Fruit fly (Drosophila melanogaster) whole organism, embryonic: ENCODE results near the gene CG31278.

Experiments
- Aef1 ChIP-seq: fragments of 200-800 bp; sonication (Bioruptor generic); IDR thresholded peaks from 3 replicates; pipeline ENCODE4 v1.3.6; 2022; ENCODE audit warnings: missing biosample characterization, missing genetic modification characterization
- Atf-2 ChIP-seq: fragments of 200-800 bp; sonication (Bioruptor generic); optimal IDR thresholded peaks from 2 replicates; lab custom pipeline; 2016; ENCODE audit warnings: missing biosample characterization, missing genetic modification characterization
- CG11504 ChIP-seq: fragments of 200-800 bp; sonication (Bioruptor generic); optimal IDR thresholded peaks from 3 replicates; lab custom pipeline; 2019; ENCODE audit warnings: missing biosample characterization, mild to moderate bottlenecking, missing genetic modification characterization, moderate library complexity
- CG12299 ChIP-seq: fragments of 200-800 bp; sonication (Bioruptor generic); optimal IDR thresholded peaks from 2 replicates; lab custom pipeline; 2018; ENCODE audit warnings: missing biosample characterization, mild to moderate bottlenecking, missing genetic modification characterization
- CG13287 ChIP-seq: fragments of 200-800 bp; sonication (Bioruptor generic); IDR thresholded peaks from 2 replicates; pipeline ENCODE4 v1.3.6; 2022; ENCODE audit warnings: missing biosample characterization, missing genetic modification characterization; ENCODE audit not compliant: partially characterized antibody
- CG13296 ChIP-seq: fragments of 200-800 bp; sonication (Bioruptor generic); optimal IDR thresholded peaks from 3 replicates; lab custom pipeline; 2018; ENCODE audit warnings: missing biosample characterization, mild to moderate bottlenecking, missing genetic modification characterization
- CG1832 ChIP-seq: fragments of 200-800 bp; sonication (Bioruptor generic); optimal IDR thresholded peaks from 2 replicates; lab custom pipeline; 2017; ENCODE audit warnings: missing biosample characterization, mild to moderate bottlenecking, missing genetic modification characterization, inconsistent platforms
- CG2199 ChIP-seq: fragments of 200-800 bp; sonication (Bioruptor generic); IDR thresholded peaks from 3 replicates; pipeline ENCODE4 v1.3.6; 2022; ENCODE audit warnings: missing biosample characterization, missing genetic modification characterization
- CG2202 ChIP-seq: fragments of 200-800 bp; sonication (Bioruptor generic); optimal IDR thresholded peaks from 2 replicates; lab custom pipeline; 2018; ENCODE audit warnings: missing biosample characterization, mild to moderate bottlenecking, missing genetic modification characterization
- CG2875 ChIP-seq: fragments of 200-800 bp; sonication (Bioruptor generic); optimal IDR thresholded peaks from 2 replicates; lab custom pipeline; 2017; ENCODE audit warnings: missing biosample characterization, mild to moderate bottlenecking, missing genetic modification characterization, missing genetic modification reagents
- CG3065 ChIP-seq: fragments of 200-800 bp; sonication (Bioruptor generic); optimal IDR thresholded peaks from 2 replicates; lab custom pipeline; 2016; ENCODE audit warnings: missing biosample characterization, missing genetic modification characterization
- CG4617 ChIP-seq: fragments of 200-800 bp; sonication (Bioruptor generic); optimal IDR thresholded peaks from 3 replicates; lab custom pipeline; 2016; ENCODE audit warnings: missing biosample characterization, missing genetic modification characterization, borderline replicate concordance
- CG6689 ChIP-seq: fragments of 200-800 bp; sonication (Bioruptor generic); IDR thresholded peaks from 2 replicates; pipeline ENCODE4 v1.3.6; 2022; ENCODE audit warnings: missing biosample characterization, missing genetic modification characterization
- CG6765 ChIP-seq: fragments of 200-800 bp; sonication (Bioruptor generic); optimal IDR thresholded peaks from 3 replicates; lab custom pipeline; 2017; ENCODE audit warnings: missing biosample characterization, mild to moderate bottlenecking, missing genetic modification characterization
- CG7357 ChIP-seq: fragments of 200-800 bp; sonication (Bioruptor generic); IDR thresholded peaks from 3 replicates; pipeline ENCODE4 v1.3.6; 2022; ENCODE audit warnings: missing biosample characterization, missing genetic modification characterization
- CG7372 ChIP-seq: fragments of 200-800 bp; sonication (Bioruptor generic); IDR thresholded peaks from 2 replicates; pipeline ENCODE4 v1.3.6; 2022; ENCODE audit warnings: missing biosample characterization, missing genetic modification characterization
- CG9876 ChIP-seq: fragments of 200-800 bp; sonication (Bioruptor generic); optimal IDR thresholded peaks from 2 replicates; lab custom pipeline; 2016; ENCODE audit warnings: missing biosample characterization, missing genetic modification characterization
- CG9932 ChIP-seq: fragments of 200-800 bp; sonication (Bioruptor generic); IDR thresholded peaks from 2 replicates; pipeline ENCODE4 v1.3.6; 2022; ENCODE audit warnings: missing biosample characterization, missing genetic modification characterization
- CoRest ChIP-seq: fragments of 200-800 bp; sonication (Bioruptor generic); optimal IDR thresholded peaks from 3 replicates; lab custom pipeline; 2018; ENCODE audit warnings: missing biosample characterization, mild to moderate bottlenecking, missing genetic modification characterization, moderate library complexity
- CrebB ChIP-seq: fragments of 200-800 bp; sonication (Bioruptor generic); optimal IDR thresholded peaks from 3 replicates; lab custom pipeline; 2018; ENCODE audit warnings: missing biosample characterization, mild to moderate bottlenecking, missing genetic modification characterization
- Dfd ChIP-seq, 2 experiments: fragments of >200 bp; optimal IDR thresholded peaks; 2 replicates each; lab custom pipeline; 2017; ENCODE audit warnings: missing biosample characterization in 2 of 2, missing genetic modification characterization in 2 of 2
- Gug ChIP-seq: fragments of 200-800 bp; sonication (Bioruptor generic); IDR thresholded peaks from 4 replicates; pipeline ENCODE4 v1.3.6; 2022; ENCODE audit warnings: missing biosample characterization, missing genetic modification characterization
- HLHmδ ChIP-seq: fragments of 200-800 bp; sonication (Bioruptor generic); optimal IDR thresholded peaks from 2 replicates; lab custom pipeline; 2018; ENCODE audit warnings: missing biosample characterization, mild to moderate bottlenecking, missing genetic modification characterization, moderate library complexity
- Hr51 ChIP-seq, 2 experiments: fragments of 200-800 bp; sonication (Bioruptor generic); optimal IDR thresholded peaks; 2 replicates in 1 of 2; 3 replicates in 1 of 2; lab custom pipeline; 2016 to 2018; ENCODE audit warnings: missing biosample characterization in 2 of 2, missing genetic modification characterization in 2 of 2, mild to moderate bottlenecking in 1 of 2, moderate library complexity in 1 of 2
- Jarid2 ChIP-seq: fragments of 200-800 bp; sonication (Bioruptor generic); optimal IDR thresholded peaks from 3 replicates; lab custom pipeline; 2017; ENCODE audit warnings: mild to moderate bottlenecking, missing biosample characterization, missing genetic modification reagents, missing genetic modification characterization
- NC2α ChIP-seq: fragments of 200-800 bp; sonication (Bioruptor generic); optimal IDR thresholded peaks from 2 replicates; lab custom pipeline; 2016; ENCODE audit warnings: missing biosample characterization, missing genetic modification characterization
- NC2β ChIP-seq: fragments of 200-800 bp; sonication (Bioruptor generic); optimal IDR thresholded peaks from 2 replicates; lab custom pipeline; 2016; ENCODE audit warnings: missing biosample characterization, missing genetic modification characterization
- Oli ChIP-seq: fragments of 200-800 bp; sonication (Bioruptor generic); optimal IDR thresholded peaks from 2 replicates; lab custom pipeline; 2018; ENCODE audit warnings: missing biosample characterization, mild to moderate bottlenecking, missing genetic modification characterization, moderate library complexity
- PHDP ChIP-seq: fragments of 200-800 bp; sonication (Bioruptor generic); optimal IDR thresholded peaks from 3 replicates; lab custom pipeline; 2018; ENCODE audit warnings: missing biosample characterization, mild to moderate bottlenecking, missing genetic modification characterization, moderate library complexity
- Sry-δ ChIP-seq: fragments of 200-800 bp; sonication (Bioruptor generic); optimal IDR thresholded peaks from 2 replicates; lab custom pipeline; 2016; ENCODE audit warnings: missing biosample characterization, missing genetic modification characterization
- Trl ChIP-seq, 3 experiments: fragments of >200 bp in 2 of 3; fragments of 200-800 bp in 1 of 3; sonication (Bioruptor generic) in 1 of 3; optimal IDR thresholded peaks; 2 replicates in 1 of 3; 3 replicates in 2 of 3; lab custom pipeline; 2016 to 2017; ENCODE audit warnings: missing biosample characterization in 1 of 3, missing genetic modification characterization in 1 of 3
- Usf ChIP-seq: fragments of 200-800 bp; sonication (Bioruptor generic); optimal IDR thresholded peaks from 2 replicates; lab custom pipeline; 2017; ENCODE audit warnings: missing genotype, missing biosample characterization, missing genetic modification characterization
- aop ChIP-seq: fragments of 200-800 bp; sonication (Bioruptor generic); IDR thresholded peaks from 2 replicates; pipeline ENCODE4 v1.3.6; 2022; ENCODE audit warnings: missing biosample characterization, missing genetic modification characterization
- bab2 ChIP-seq: fragments of 200-800 bp; sonication (Bioruptor generic); optimal IDR thresholded peaks from 2 replicates; lab custom pipeline; 2016; ENCODE audit warnings: missing biosample characterization, missing genetic modification characterization
- bsh ChIP-seq, 2 experiments: fragments of 200-800 bp; sonication (Bioruptor generic); optimal IDR thresholded peaks; 2 replicates each; lab custom pipeline; 2017 to 2018; ENCODE audit warnings: mild to moderate bottlenecking in 2 of 2, missing biosample characterization in 2 of 2, missing genetic modification characterization in 2 of 2, moderate library complexity in 1 of 2
- cad ChIP-seq: fragments of >200 bp; optimal IDR thresholded peaks from 2 replicates; lab custom pipeline; 2017; ENCODE audit warnings: missing biosample characterization, missing genetic modification characterization
- crol ChIP-seq: fragments of 200-800 bp; sonication (Bioruptor generic); IDR thresholded peaks from 2 replicates; pipeline ENCODE4 v1.3.6; 2022; ENCODE audit warnings: missing biosample characterization, missing genetic modification characterization
- dm ChIP-seq: fragments of 200-800 bp; sonication (Bioruptor generic); optimal IDR thresholded peaks from 3 replicates; lab custom pipeline; 2016; ENCODE audit warnings: missing biosample characterization, missing genetic modification characterization
- hkb ChIP-seq, 2 experiments: fragments of 200-800 bp in 1 of 2; fragments of >200 bp in 1 of 2; sonication (Bioruptor generic) in 1 of 2; IDR thresholded peaks in 1 of 2; optimal IDR thresholded peaks in 1 of 2; 2 replicates each; pipeline versions ENCODE4 v1.3.6 to Lab custom; 2017 to 2022; ENCODE audit warnings: missing biosample characterization in 1 of 2, missing genetic modification characterization in 1 of 2
- lbe ChIP-seq: fragments of 200-800 bp; sonication (Bioruptor generic); optimal IDR thresholded peaks from 2 replicates; lab custom pipeline; 2016; ENCODE audit warnings: missing biosample characterization, mild to moderate bottlenecking, missing genetic modification characterization
- nau ChIP-seq: fragments of 200-800 bp; sonication (Bioruptor generic); optimal IDR thresholded peaks from 3 replicates; lab custom pipeline; 2017; ENCODE audit warnings: missing biosample characterization, mild to moderate bottlenecking, missing genetic modification characterization, missing genetic modification reagents
- nerfin-1 ChIP-seq: fragments of 200-800 bp; sonication (Bioruptor generic); optimal IDR thresholded peaks from 3 replicates; lab custom pipeline; 2019; ENCODE audit warnings: missing biosample characterization, mild to moderate bottlenecking, missing genetic modification characterization, moderate library complexity
- pfk ChIP-seq: fragments of 200-800 bp; sonication (Bioruptor generic); optimal IDR thresholded peaks from 2 replicates; lab custom pipeline; 2018; ENCODE audit warnings: missing biosample characterization, mild to moderate bottlenecking, missing genetic modification characterization, moderate library complexity
- row ChIP-seq: fragments of 200-800 bp; sonication (Bioruptor generic); IDR thresholded peaks from 3 replicates; pipeline ENCODE4 v1.3.6; 2022; ENCODE audit warnings: missing biosample characterization, missing genetic modification characterization
- sr ChIP-seq: fragments of 200-800 bp; sonication (Bioruptor generic); IDR thresholded peaks from 3 replicates; pipeline ENCODE4 v1.3.6; 2022; ENCODE audit warnings: missing biosample characterization, missing genetic modification characterization
- tgo ChIP-seq: fragments of 200-800 bp; sonication (Bioruptor generic); IDR thresholded peaks from 3 replicates; pipeline ENCODE4 v1.3.6; 2022; ENCODE audit warnings: missing biosample characterization, missing genetic modification characterization
- tx ChIP-seq: fragments of 200-800 bp; sonication (Bioruptor generic); optimal IDR thresholded peaks from 2 replicates; lab custom pipeline; 2016; ENCODE audit warnings: missing biosample characterization, missing genetic modification characterization

The CG31278 gene

dm6 chr3R:10680825-10681681, 27.1 kb downstream of the CG31278 start, which contains the start of gene Phyhd1 (continued):
- TF ChIP-seq CG2199 (GFP tag; lab: Robert Waterston, UW) (peak; percentile 95), CG12299 (tag; lab: Kevin White, UChicago) (peak; percentile 93), lbe (GFP tag; lab: Kevin White, UChicago) (peak; percentile 70), Sry-δ (peak; percentile 71), CrebB (tag; lab: Kevin White, UChicago) (peak; percentile 88), CG9932 (GFP tag; lab: Robert Waterston, UW) (peak; percentile 87), CG9876 (GFP tag; lab: Kevin White, UChicago) (peak; percentile 87), Gug (GFP tag; lab: Robert Waterston, UW) (peak; percentile 91), Jarid2 (peak; percentile 83), tx (GFP tag; lab: Kevin White, UChicago) (peak; percentile 93), Aef1 (GFP tag; lab: Robert Waterston, UW) (peak; percentile 95), CG13296 (GFP tag; lab: Kevin White, UChicago) (peak; percentile 83), pfk (GFP tag; lab: Kevin White, UChicago) (no peak), aop (GFP tag; lab: Robert Waterston, UW) (no peak), CG3065 (GFP tag; lab: Kevin White, UChicago) (peak; percentile 73), CG6765 (peak; percentile 79), NC2β (GFP tag; lab: Kevin White, UChicago) (peak; percentile 94), dm (GFP tag; lab: Kevin White, UChicago) (peak; percentile 93), row (GFP tag; lab: Robert Waterston, UW) (peak; percentile 99), CG7372 (GFP tag; lab: Robert Waterston, UW) (peak; percentile 90), sr (GFP tag; lab: Robert Waterston, UW) (peak; percentile 58; the same call in 2 of the 3 replicates), Dfd (GFP tag; optimal IDR thresholded peaks at IDR 0.05; lab: Kevin White, UChicago) (no peak), cad (GFP tag; lab: Kevin White, UChicago) (no peak), crol (GFP tag; lab: Robert Waterston, UW) (peak; percentile 47; the same call in 1 of the 2 replicates), CG7357 (GFP tag; lab: Robert Waterston, UW) (peak; percentile 87), CG2875 (GFP tag; lab: Kevin White, UChicago) (peak; percentile 94), nerfin-1 (tag; lab: Kevin White, UChicago) (peak; percentile 81), HLHmδ (GFP tag; lab: Kevin White, UChicago) (no peak), hkb (optimal IDR thresholded peaks at IDR 0.05; lab: Kevin White, UChicago) (no peak), hkb (GFP tag; IDR thresholded peaks at IDR 0.05; lab: Robert Waterston, UW) (peak; percentile 97), bsh (GFP tag; optimal IDR thresholded peaks at IDR 0.05; lab: Kevin White, UChicago) (peak; percentile 59 to 97), CG13287 (GFP tag; lab: Robert Waterston, UW) (no peak), CG1832 (GFP tag; lab: Kevin White, UChicago) (no peak), bab2 (peak; percentile 97), nau (GFP tag; lab: Kevin White, UChicago) (peak; percentile 94), Atf-2 (GFP tag; lab: Kevin White, UChicago) (peak; percentile 96), CG11504 (peak; percentile 96), CoRest (tag; lab: Kevin White, UChicago) (peak; percentile 94), CG4617 (GFP tag; lab: Kevin White, UChicago) (peak; percentile 71), NC2α (GFP tag; lab: Kevin White, UChicago) (peak; percentile 93), CG2202 (tag; lab: Kevin White, UChicago) (peak; percentile 89), PHDP (tag; lab: Kevin White, UChicago) (peak; percentile 95), Hr51 (GFP tag; optimal IDR thresholded peaks at IDR 0.05; lab: Kevin White, UChicago) (peak; percentile 90 to 96), Usf (GFP tag; lab: Kevin White, UChicago) (peak; percentile 89), CG6689 (peak; percentile 94), Oli (peak; percentile 96), Trl (optimal IDR thresholded peaks at IDR 0.05; lab: Kevin White, UChicago) (no peak), Trl (GFP tag; optimal IDR thresholded peaks at IDR 0.05; lab: Kevin White, UChicago) (peak; percentile 93), tgo (peak; percentile 92)
